Worm (Caenorhabditis elegans) whole organism, mixed stage, embryonic: Measurements from ENCODE around the gene scrm-3.

ENCODE experiments used
- ceh-39 ChIP-seq: fragments of 150-350 bp; optimal IDR thresholded peaks from 2 replicates; lab custom pipeline; 2014; ENCODE audit warnings: missing biosample characterization, missing genetic modification characterization
- ces-1 ChIP-seq: fragments of 150-350 bp; optimal IDR thresholded peaks from 2 replicates; lab custom pipeline; 2014; ENCODE audit warnings: missing biosample characterization, missing genetic modification reagents, missing genetic modification characterization
- lin-13 ChIP-seq: fragments of 150-350 bp; optimal IDR thresholded peaks from 2 replicates; lab custom pipeline; 2014; ENCODE audit warnings: missing biosample characterization, missing genetic modification characterization
- mep-1 ChIP-seq: fragments of 150-350 bp; optimal IDR thresholded peaks from 2 replicates; lab custom pipeline; 2017; ENCODE audit warnings: missing biosample characterization, missing genetic modification reagents, missing genetic modification characterization, inconsistent platforms
- nhr-12 ChIP-seq: fragments of 150-350 bp; optimal IDR thresholded peaks from 2 replicates; lab custom pipeline; 2014; ENCODE audit warnings: missing biosample characterization, missing genetic modification characterization
- nhr-237 ChIP-seq: fragments of 150-350 bp; optimal IDR thresholded peaks from 2 replicates; lab custom pipeline; 2014; ENCODE audit warnings: missing biosample characterization, missing genetic modification characterization
- nhr-28 ChIP-seq: fragments of 150-350 bp; optimal IDR thresholded peaks from 2 replicates; lab custom pipeline; 2014; ENCODE audit warnings: missing biosample characterization, missing genetic modification characterization
- nhr-76 ChIP-seq: sonication (generic microtip); optimal IDR thresholded peaks from 2 replicates; lab custom pipeline; 2017; ENCODE audit warnings: missing biosample characterization, missing genetic modification characterization
- sem-2 ChIP-seq: fragments of 200-800 bp; sonication (Bioruptor generic); optimal IDR thresholded peaks from 2 replicates; lab custom pipeline; 2018; ENCODE audit warnings: mild to moderate bottlenecking, missing genetic modification characterization, missing compliant biosample characterization
- snpc-4 ChIP-seq: fragments of 150-350 bp; optimal IDR thresholded peaks from 2 replicates; lab custom pipeline; 2014; ENCODE audit warnings: missing biosample characterization, missing genetic modification characterization
- unc-62 ChIP-seq: fragments of 150-350 bp; optimal IDR thresholded peaks from 2 replicates; lab custom pipeline; 2014; ENCODE audit warnings: missing biosample characterization, missing genetic modification reagents, missing genetic modification characterization
- ztf-11 ChIP-seq: fragments of 150-350 bp; optimal IDR thresholded peaks from 2 replicates; lab custom pipeline; 2014; ENCODE audit warnings: missing biosample characterization, missing genetic modification characterization

DNA sequence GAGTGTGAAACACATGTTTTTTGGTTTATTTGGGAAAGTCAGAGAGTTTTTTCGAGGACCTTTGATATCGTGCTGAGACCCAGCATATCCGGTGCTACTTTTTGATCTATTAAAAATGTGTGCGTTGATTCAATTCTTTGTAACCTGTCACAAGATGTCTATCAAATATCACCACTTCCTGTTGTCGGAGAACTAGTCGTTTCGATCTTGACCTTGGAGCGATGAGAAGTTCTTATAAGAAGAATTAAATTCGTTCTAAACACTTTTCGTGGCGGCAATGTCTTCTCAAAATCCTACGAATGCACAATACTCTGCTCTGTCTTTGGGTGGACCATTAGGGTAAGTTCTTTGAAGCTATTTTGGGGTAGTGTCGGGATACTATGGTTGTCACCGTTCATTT is 40.9 kb downstream of the scrm-3 start, which contains the start of gene F35F10.1:
- no peak for TF ChIP-seq mep-1 (tag; lab: Kevin White, UChicago)
- no peak for TF ChIP-seq nhr-28 (tag; lab: Kevin White, UChicago)
- TF ChIP-seq ceh-39 (tag; lab: Kevin White, UChicago) = no peak
- TF ChIP-seq nhr-12 (tag; lab: Kevin White, UChicago) = no peak
- no peak for TF ChIP-seq nhr-237 (tag; lab: Kevin White, UChicago)
- no peak for TF ChIP-seq sem-2 (GFP tag; lab: Kevin White, UChicago)
- TF ChIP-seq snpc-4 = no peak
- TF ChIP-seq ztf-11 (tag; lab: Kevin White, UChicago) = no peak
- TF ChIP-seq lin-13 (tag; lab: Kevin White, UChicago) = no peak
- no peak for TF ChIP-seq ces-1 (GFP tag; lab: Kevin White, UChicago)
- no peak for TF ChIP-seq unc-62 (GFP tag; lab: Kevin White, UChicago)
- no peak for TF ChIP-seq nhr-76 (tag; lab: Kevin White, UChicago)
